Worm (Caenorhabditis elegans): ENCODE results near the gene sas-6.

sas-6 gene

DNA sequence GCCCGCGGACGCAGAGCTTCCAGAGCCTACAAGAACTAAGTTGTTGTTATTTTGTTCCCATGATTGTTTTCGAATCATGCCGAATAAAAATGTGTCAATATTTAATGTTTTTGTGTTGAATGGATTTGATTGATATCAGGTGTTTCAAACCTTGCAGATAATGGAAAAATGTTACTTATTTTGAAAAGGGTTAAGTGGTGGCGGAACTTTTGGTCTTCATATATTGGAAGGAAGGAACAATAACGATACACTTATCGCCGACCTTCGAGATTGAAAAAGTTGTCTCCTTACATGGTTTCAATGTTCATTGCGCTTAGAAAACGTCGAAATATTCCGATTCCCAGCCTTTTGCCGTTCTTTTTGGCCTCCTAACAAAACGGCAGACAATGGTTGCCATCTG lies 9.8 kb downstream of the sas-6 start, which contains the start of gene gly-10:
Gene gly-10 (plus strand): TSS at position 387 of the 400 bp plus-strand sequence.
- no peak for TF ChIP-seq unc-62 (GFP tag; optimal IDR thresholded peaks at IDR 0.05)

DNA sequence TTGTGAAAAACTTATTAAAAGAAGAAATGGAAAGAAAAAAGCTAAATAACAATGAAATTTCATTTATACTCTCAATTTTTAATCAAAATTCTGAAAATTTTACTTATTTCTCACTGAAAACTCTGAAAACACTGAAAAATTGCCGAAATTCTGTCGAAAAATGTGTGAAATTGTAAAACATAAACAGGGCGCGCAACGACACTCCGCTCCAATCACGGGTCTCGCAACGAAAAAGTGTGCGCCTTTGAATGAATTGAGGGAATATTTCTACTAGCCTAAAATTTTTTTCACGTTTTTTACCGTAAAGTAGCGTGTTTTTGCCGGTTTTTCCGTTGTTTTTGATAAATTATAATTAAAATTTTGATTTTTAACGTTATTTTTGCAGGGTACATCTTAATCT lies 11.1 kb downstream of the sas-6 start, which contains the start of gene rpl-18:
Gene rpl-18 (plus strand): TSS at position 386 of the 400 bp plus-strand sequence.
- no peak for TF ChIP-seq unc-62 (GFP tag; optimal IDR thresholded peaks at IDR 0.05)

DNA sequence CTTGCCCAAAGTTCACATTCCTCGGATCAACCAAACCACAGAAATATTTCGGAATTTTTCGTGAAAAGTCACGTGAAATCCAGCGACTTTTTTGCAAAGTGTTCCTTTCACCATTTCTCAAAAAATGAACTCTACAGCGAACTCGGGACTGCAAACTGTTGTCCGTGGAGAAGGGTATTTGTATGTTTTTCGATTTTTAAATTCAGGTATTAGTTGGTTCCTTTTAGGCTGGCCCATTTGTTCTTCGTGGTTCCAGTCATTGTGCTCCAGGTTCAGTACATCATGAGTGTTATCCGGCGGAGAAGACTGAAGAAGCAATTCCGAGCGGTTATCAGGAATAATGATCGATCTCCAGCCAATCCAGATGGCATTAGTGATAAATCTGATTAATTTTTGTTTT lies 11.8 kb downstream of the sas-6 start:
- TF ChIP-seq unc-62 (GFP tag; optimal IDR thresholded peaks at IDR 0.05): no peak

DNA sequence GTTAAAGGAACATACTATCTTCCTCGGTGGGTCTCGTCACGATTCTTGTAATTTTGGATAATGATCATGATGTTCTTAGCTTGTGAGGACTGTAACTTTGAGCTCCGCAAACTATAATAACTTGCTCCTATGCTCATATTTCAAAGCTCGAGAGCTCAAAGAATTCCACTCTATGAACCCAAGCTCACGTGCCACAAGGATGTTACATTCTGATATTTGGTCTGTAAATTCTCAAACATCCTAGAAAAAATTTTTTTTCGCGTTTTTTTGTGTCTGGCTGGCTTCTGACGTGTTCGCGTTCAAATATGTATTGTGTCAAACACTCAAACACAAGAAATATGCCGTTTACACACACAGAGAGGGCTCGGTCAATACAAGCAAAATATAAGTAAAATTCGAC lies 12.4 kb downstream of the sas-6 start, which contains the start of gene Y45F10D.16:
Gene Y45F10D.16 (plus strand): TSS at position 301 of the 400 bp plus-strand sequence.
- no peak for TF ChIP-seq unc-62 (GFP tag; optimal IDR thresholded peaks at IDR 0.05)

DNA sequence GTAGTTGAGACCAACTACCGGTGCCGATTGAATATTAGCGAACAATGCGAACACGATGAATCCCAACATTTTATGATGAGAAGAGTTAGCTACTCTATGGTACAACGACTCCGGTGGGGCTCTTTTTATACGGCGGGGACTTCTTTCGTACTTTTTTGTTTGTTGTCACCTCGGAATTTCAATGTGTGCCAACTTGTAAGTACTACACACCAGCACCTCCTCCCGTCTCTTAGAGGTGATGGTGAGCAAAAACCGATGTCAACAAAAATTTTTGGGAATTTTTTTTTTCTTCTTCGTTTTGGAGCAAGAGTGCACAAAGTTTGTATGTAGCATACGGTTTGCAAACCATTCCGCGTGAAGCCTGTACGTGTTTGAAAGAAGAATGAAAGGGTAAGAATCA lies 14.0 kb downstream of the sas-6 start, which contains the start of gene Y45F10D.2:
Gene Y45F10D.2 (minus strand): TSS at position 101 of the 400 bp plus-strand sequence.
- TF ChIP-seq unc-62 (GFP tag; optimal IDR thresholded peaks at IDR 0.05): no peak

DNA sequence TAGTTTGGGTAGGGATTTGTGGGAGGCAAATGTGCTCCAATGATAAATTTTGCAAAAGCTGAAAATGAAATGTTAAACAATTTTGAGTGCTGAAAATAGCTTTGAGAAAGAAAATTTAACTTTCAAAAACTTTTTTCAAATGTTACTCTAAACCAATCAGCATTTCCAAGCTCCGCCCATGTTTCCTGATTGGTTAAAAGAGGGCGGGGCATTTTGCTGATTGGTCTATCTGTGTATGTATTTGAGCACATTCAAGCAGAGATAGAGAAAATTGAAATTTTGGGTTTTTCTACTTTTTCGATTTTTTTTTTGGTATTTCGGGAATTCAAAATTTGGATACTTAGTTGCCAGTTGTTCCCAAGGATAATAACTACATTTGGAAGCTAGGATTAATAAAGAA lies 23.8 kb downstream of the sas-6 start:
- no peak for TF ChIP-seq unc-62 (GFP tag; optimal IDR thresholded peaks at IDR 0.05)

DNA sequence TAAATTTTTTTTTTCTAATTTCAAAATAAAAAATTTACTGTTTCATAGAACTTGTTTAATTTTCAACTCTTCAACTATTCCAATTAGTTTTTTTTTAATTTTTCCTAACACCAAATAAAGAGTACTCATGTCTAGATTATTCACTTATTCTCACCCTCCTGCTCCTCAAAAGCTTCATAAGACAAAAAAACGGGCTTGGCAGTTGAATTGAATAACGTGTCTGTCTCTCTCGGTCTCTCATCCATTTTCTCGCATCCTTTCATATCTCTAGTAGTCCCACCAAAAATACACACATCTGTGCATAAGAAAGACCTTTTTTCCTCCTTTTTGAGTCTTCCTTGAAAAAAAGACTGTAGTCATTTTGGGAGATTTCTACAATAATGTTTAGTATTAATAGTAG lies 25.1 kb downstream of the sas-6 start:
- TF ChIP-seq unc-62 (GFP tag; optimal IDR thresholded peaks at IDR 0.05): no peak

DNA sequence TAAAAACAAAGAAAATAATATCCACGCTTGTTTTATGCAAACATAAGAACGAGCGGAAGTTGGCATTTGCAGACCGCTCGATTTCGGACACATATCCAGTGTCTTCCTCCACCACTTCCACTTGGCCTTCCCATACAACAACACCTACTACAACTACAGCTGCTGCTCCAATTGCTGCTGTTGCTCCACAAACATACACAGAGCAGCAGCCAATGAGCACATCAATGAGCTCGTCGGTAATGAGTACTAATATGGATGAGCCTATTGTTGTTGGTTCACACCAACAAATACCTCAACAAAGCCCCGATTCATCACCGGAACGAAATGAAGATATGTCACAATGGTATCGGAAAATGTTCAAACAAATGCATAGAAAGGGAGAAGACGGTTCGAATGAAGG lies 32.9 kb downstream of the sas-6 start:
- no peak for TF ChIP-seq unc-62 (GFP tag; optimal IDR thresholded peaks at IDR 0.05)

DNA sequence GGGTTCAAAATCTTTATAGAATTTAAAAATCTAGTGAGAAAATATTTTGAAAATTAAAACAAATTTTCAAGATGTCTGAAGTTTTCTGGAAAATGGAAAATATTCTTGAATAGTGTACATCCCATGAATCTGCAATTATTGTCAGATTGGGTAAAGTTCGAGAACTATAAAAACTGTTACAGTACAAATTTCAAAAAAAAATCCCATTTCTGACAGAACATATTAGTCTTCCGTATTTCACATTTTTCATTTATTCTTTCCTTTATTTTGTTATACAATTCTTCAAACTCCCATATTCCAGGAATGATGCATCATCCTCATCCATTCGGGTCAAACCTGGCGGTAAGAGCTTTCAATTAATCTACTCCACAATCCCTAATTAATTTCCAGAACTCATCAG lies 38.5 kb downstream of the sas-6 start, which contains the start of gene sorb-1:
Gene sorb-1 (plus strand): TSS at position 301 of the 400 bp plus-strand sequence.
- TF ChIP-seq unc-62 (GFP tag; optimal IDR thresholded peaks at IDR 0.05): no peak

DNA sequence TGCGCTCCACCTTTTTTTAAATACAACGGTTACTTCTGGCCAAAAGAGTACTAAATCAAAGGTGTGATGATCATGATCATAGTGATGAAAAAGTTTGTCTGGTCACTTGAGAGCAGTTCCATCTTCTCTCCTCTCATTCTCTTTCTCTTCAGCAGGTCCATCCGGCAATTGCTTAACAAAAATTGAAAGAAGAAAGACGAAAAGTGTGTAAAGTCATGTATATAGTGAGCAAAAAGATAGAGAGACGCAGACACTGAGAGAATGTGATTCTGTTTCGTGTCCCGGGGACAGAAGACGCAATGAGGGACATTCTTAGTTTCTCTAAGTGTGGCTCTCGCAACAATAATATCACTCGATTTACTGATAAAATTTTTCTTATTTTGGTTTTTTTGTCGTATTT lies 39.7 kb downstream of the sas-6 start:
- no peak for TF ChIP-seq unc-62 (GFP tag; optimal IDR thresholded peaks at IDR 0.05)

DNA sequence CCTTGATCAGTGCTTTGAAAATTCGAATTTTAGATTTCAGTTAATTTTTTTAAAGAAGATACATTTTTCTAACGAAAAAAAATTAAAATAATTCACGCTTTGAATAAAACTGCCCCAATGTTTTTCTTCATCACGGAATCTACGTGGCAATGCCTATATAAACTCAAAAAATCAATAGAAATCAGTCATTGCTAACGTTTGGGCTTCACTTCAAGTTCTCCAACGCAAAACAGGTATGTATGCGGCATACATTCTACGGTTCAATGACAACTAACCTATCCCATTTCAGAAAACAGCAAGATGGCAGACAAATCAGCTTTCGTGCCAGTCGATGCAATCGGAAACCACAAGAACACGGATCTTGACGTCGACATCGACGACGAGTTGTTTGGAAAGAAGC lies 43.1 kb downstream of the sas-6 start, which contains the start of gene C47A4.5:
Gene C47A4.5 (plus strand): TSS at position 301 of the 400 bp plus-strand sequence.
- no peak for TF ChIP-seq unc-62 (GFP tag; optimal IDR thresholded peaks at IDR 0.05)

DNA sequence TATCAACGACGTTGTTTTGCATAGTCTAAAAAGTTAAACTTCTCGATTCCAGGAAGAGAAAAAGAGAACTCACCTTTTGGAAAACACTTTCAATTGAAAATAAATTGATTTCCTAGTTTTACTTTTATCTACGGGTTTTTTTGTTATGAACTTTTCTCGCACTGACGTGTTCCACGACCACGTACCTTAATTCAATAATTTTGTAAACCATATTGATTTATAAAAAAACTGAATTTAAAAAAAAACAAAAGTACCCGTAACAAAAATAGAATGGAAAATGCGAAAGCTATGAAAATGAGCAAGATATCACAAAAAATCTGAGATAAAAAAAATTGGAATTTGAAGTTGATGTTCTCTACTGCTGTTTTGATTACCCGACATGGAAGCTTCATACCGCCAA lies 46.3 kb downstream of the sas-6 start, which contains the start of gene C47A4.3:
Gene C47A4.3 (minus strand): TSS at position 101 of the 400 bp plus-strand sequence.
- no peak for TF ChIP-seq unc-62 (GFP tag; optimal IDR thresholded peaks at IDR 0.05)

Measured in whole organism, dauer.